Worm (Caenorhabditis elegans) whole organism, mixed stage, embryonic: Measurements from ENCODE around the gene fbxa-35.

ENCODE experiments used
- lin-13 ChIP-seq: fragments of 150-350 bp; optimal IDR thresholded peaks from 2 replicates; lab custom pipeline; 2014; ENCODE audit warnings: missing biosample characterization, missing genetic modification characterization
- lsy-2 ChIP-seq: fragments of 150-350 bp; optimal IDR thresholded peaks from 2 replicates; lab custom pipeline; 2014; ENCODE audit warnings: missing biosample characterization, missing genetic modification characterization
- nhr-76 ChIP-seq: sonication (generic microtip); optimal IDR thresholded peaks from 2 replicates; lab custom pipeline; 2017; ENCODE audit warnings: missing biosample characterization, missing genetic modification characterization
- pha-4 ChIP-seq: fragments of 150-350 bp; optimal IDR thresholded peaks from 2 replicates; lab custom pipeline; 2018; ENCODE audit warnings: missing biosample characterization, missing genetic modification reagents, missing genetic modification characterization
- unc-39 ChIP-seq: fragments of 150-350 bp; optimal IDR thresholded peaks from 2 replicates; lab custom pipeline; 2014; ENCODE audit warnings: missing biosample characterization, missing genetic modification characterization

- TF ChIP-seq lin-13 (tag; lab: Kevin White, UChicago): no peak
- TF ChIP-seq pha-4 (tag; lab: Kevin White, UChicago): no peak
- TF ChIP-seq lsy-2: no peak
- no peak for TF ChIP-seq unc-39 (tag; lab: Kevin White, UChicago)
- TF ChIP-seq nhr-76 (tag; lab: Kevin White, UChicago): no peak
Observed at ce11 chrIII:1307333-1307732, 11.9 kb downstream of the fbxa-35 start.
